Fruit fly (Drosophila melanogaster) whole organism, prepupa: ENCODE measurements around the gene CG5860.

Experiments
- Blimp-1 ChIP-seq: fragments of 200-800 bp; sonication (Bioruptor generic); optimal IDR thresholded peaks from 3 replicates; lab custom pipeline; 2017; ENCODE audit warnings: missing biosample characterization, missing genetic modification characterization, mild to moderate bottlenecking, moderate library complexity, missing genetic modification reagents
- CG10669 ChIP-seq: fragments of 200-800 bp; sonication (Bioruptor generic); optimal IDR thresholded peaks from 3 replicates; lab custom pipeline; 2018; ENCODE audit warnings: missing biosample characterization, mild to moderate bottlenecking, missing genetic modification characterization, moderate library complexity
- CG11762 ChIP-seq: fragments of 200-800 bp; sonication (Bioruptor generic); optimal IDR thresholded peaks from 3 replicates; lab custom pipeline; 2016; ENCODE audit warnings: missing biosample characterization, missing genetic modification characterization; ENCODE audit not compliant: insufficient read depth
- CG15336 ChIP-seq: fragments of 200-800 bp; sonication (Bioruptor generic); IDR thresholded peaks from 2 replicates; pipeline ENCODE4 v1.3.6; 2022; ENCODE audit warnings: missing biosample characterization, missing genetic modification characterization
- CG1621 ChIP-seq: fragments of 200-800 bp; sonication (Bioruptor generic); optimal IDR thresholded peaks from 3 replicates; lab custom pipeline; 2018; ENCODE audit warnings: missing biosample characterization, mild to moderate bottlenecking, missing genetic modification characterization
- CG16779 ChIP-seq: fragments of 200-800 bp; sonication (Bioruptor generic); optimal IDR thresholded peaks from 3 replicates; lab custom pipeline; 2017; ENCODE audit warnings: missing biosample characterization, mild to moderate bottlenecking, missing genetic modification characterization
- CG31627 ChIP-seq: fragments of 200-800 bp; sonication (Bioruptor generic); optimal IDR thresholded peaks from 3 replicates; lab custom pipeline; 2016; ENCODE audit warnings: missing biosample characterization, missing genetic modification characterization
- CG32006 ChIP-seq: fragments of 200-800 bp; sonication (Bioruptor generic); optimal IDR thresholded peaks from 3 replicates; lab custom pipeline; 2017; ENCODE audit warnings: missing biosample characterization, mild to moderate bottlenecking, missing genetic modification characterization
- CG34406 ChIP-seq: fragments of 200-800 bp; sonication (Bioruptor generic); optimal IDR thresholded peaks from 3 replicates; lab custom pipeline; 2016; ENCODE audit warnings: missing biosample characterization, missing genetic modification characterization
- CG3919 ChIP-seq: fragments of 200-800 bp; sonication (Bioruptor generic); optimal IDR thresholded peaks from 3 replicates; lab custom pipeline; 2016; ENCODE audit warnings: missing biosample characterization, missing genetic modification characterization
- CG6276 ChIP-seq: fragments of 200-800 bp; sonication (Bioruptor generic); optimal IDR thresholded peaks from 2 replicates; lab custom pipeline; 2017; ENCODE audit warnings: missing biosample characterization, mild to moderate bottlenecking, missing genetic modification characterization
- CG6792 ChIP-seq: fragments of 200-800 bp; sonication (Bioruptor generic); optimal IDR thresholded peaks from 3 replicates; lab custom pipeline; 2016; ENCODE audit warnings: missing biosample characterization, missing genetic modification characterization
- CG6808 ChIP-seq: fragments of 200-800 bp; sonication (Bioruptor generic); optimal IDR thresholded peaks from 3 replicates; lab custom pipeline; 2017; ENCODE audit warnings: missing biosample characterization, missing genetic modification characterization, mild to moderate bottlenecking, moderate library complexity, missing genetic modification reagents
- CG7368 ChIP-seq: fragments of 200-800 bp; sonication (Bioruptor generic); optimal IDR thresholded peaks from 3 replicates; lab custom pipeline; 2016; ENCODE audit warnings: missing biosample characterization, missing genetic modification characterization
- CG8119 ChIP-seq: fragments of 200-800 bp; sonication (Bioruptor generic); IDR thresholded peaks from 3 replicates; pipeline ENCODE4 v1.3.6; 2022; ENCODE audit warnings: missing biosample characterization, missing genetic modification characterization
- CG8319 ChIP-seq: fragments of 200-800 bp; sonication (Bioruptor generic); optimal IDR thresholded peaks from 3 replicates; lab custom pipeline; 2016; ENCODE audit warnings: missing biosample characterization, missing genetic modification characterization
- Eip75B ChIP-seq: fragments of 200-800 bp; sonication (Bioruptor generic); optimal IDR thresholded peaks from 3 replicates; lab custom pipeline; 2016; ENCODE audit warnings: missing biosample characterization, missing genetic modification characterization
- Eip78C ChIP-seq: fragments of 200-800 bp; sonication (Bioruptor generic); peaks from one replicate; lab custom pipeline; 2016; ENCODE audit warnings: missing biosample characterization, missing genetic modification characterization
- Eip93F ChIP-seq: fragments of 200-800 bp; sonication (Bioruptor generic); optimal IDR thresholded peaks from 2 replicates; lab custom pipeline; 2016; ENCODE audit warnings: missing biosample characterization, mild to moderate bottlenecking, missing genetic modification characterization
- Ets21C ChIP-seq: fragments of 200-800 bp; sonication (Bioruptor generic); optimal IDR thresholded peaks from 3 replicates; lab custom pipeline; 2016; ENCODE audit warnings: missing biosample characterization, missing genetic modification characterization
- Ets96B ChIP-seq: fragments of 200-800 bp; optimal IDR thresholded peaks from 2 replicates; lab custom pipeline; 2019; ENCODE audit warnings: missing biosample characterization, mild to moderate bottlenecking, missing genetic modification characterization, moderate library complexity
- Gug ChIP-seq: fragments of 200-800 bp; sonication (Bioruptor generic); IDR thresholded peaks from 2 replicates; pipeline ENCODE4 v1.3.6; 2022; ENCODE audit warnings: missing biosample characterization, missing genetic modification characterization
- Hr38 ChIP-seq: sonication (Bioruptor generic); optimal IDR thresholded peaks from 2 replicates; lab custom pipeline; 2016; ENCODE audit warnings: missing biosample characterization, missing genetic modification characterization
- Hr4 ChIP-seq: fragments of 200-800 bp; sonication (Bioruptor generic); optimal IDR thresholded peaks from 3 replicates; lab custom pipeline; 2016; ENCODE audit warnings: missing biosample characterization, missing genetic modification characterization
- Lpt ChIP-seq: fragments of 200-800 bp; sonication (Bioruptor generic); optimal IDR thresholded peaks from 3 replicates; lab custom pipeline; 2016; ENCODE audit warnings: missing biosample characterization, missing genetic modification characterization
- Met ChIP-seq: fragments of 200-800 bp; sonication (Bioruptor generic); optimal IDR thresholded peaks from 3 replicates; lab custom pipeline; 2016; ENCODE audit warnings: missing biosample characterization, missing genetic modification characterization
- OdsH ChIP-seq: fragments of 200-800 bp; sonication (Bioruptor generic); optimal IDR thresholded peaks from 3 replicates; lab custom pipeline; 2016; ENCODE audit warnings: missing biosample characterization, missing genetic modification characterization
- Smox ChIP-seq: fragments of 200-800 bp; sonication (Bioruptor generic); optimal IDR thresholded peaks from 3 replicates; lab custom pipeline; 2016; ENCODE audit warnings: missing biosample characterization, missing genetic modification characterization
- Sox102F ChIP-seq: fragments of 200-800 bp; sonication (Bioruptor generic); optimal IDR thresholded peaks from 2 replicates; lab custom pipeline; 2016; ENCODE audit warnings: missing biosample characterization, mild to moderate bottlenecking, missing genetic modification characterization
- Sox14 ChIP-seq: fragments of 200-800 bp; sonication (Bioruptor generic); optimal IDR thresholded peaks from 3 replicates; lab custom pipeline; 2016; ENCODE audit warnings: missing biosample characterization, missing genetic modification characterization
- Sox15 ChIP-seq: fragments of 200-800 bp; sonication (Bioruptor generic); optimal IDR thresholded peaks from 3 replicates; lab custom pipeline; 2016; ENCODE audit warnings: missing biosample characterization, missing genetic modification characterization
- achi ChIP-seq: fragments of 200-800 bp; sonication (Bioruptor generic); optimal IDR thresholded peaks from 3 replicates; lab custom pipeline; 2016; ENCODE audit warnings: missing biosample characterization, missing genetic modification characterization
- acj6 ChIP-seq: fragments of 200-800 bp; sonication (Bioruptor generic); optimal IDR thresholded peaks from 3 replicates; lab custom pipeline; 2016; ENCODE audit warnings: missing biosample characterization, missing genetic modification characterization
- cyc ChIP-seq: fragments of 200-800 bp; sonication (Bioruptor generic); optimal IDR thresholded peaks from 3 replicates; lab custom pipeline; 2016; ENCODE audit warnings: missing biosample characterization, missing genetic modification characterization
- dac ChIP-seq: fragments of 200-800 bp; sonication (Bioruptor generic); optimal IDR thresholded peaks from 2 replicates; lab custom pipeline; 2017; ENCODE audit warnings: missing biosample characterization, mild to moderate bottlenecking, missing genetic modification characterization
- dsx ChIP-seq: fragments of 200-800 bp; optimal IDR thresholded peaks from 3 replicates; lab custom pipeline; 2019; ENCODE audit warnings: missing biosample characterization, mild to moderate bottlenecking, missing genetic modification characterization, moderate library complexity; ENCODE audit not compliant: poor library complexity, severe bottlenecking
- fd59A ChIP-seq: fragments of 200-800 bp; sonication (Bioruptor generic); optimal IDR thresholded peaks from 2 replicates; lab custom pipeline; 2017; ENCODE audit warnings: missing biosample characterization, mild to moderate bottlenecking, missing genetic modification characterization, missing genetic modification reagents
- fd85E ChIP-seq: fragments of 200-800 bp; sonication (Bioruptor generic); optimal IDR thresholded peaks from 3 replicates; lab custom pipeline; 2016; ENCODE audit warnings: missing biosample characterization, missing genetic modification characterization
- fkh ChIP-seq: fragments of 200-800 bp; sonication (Bioruptor generic); optimal IDR thresholded peaks from 3 replicates; lab custom pipeline; 2017; ENCODE audit warnings: missing biosample characterization, mild to moderate bottlenecking, missing genetic modification characterization, moderate library complexity
- lz ChIP-seq: fragments of 200-800 bp; sonication (Bioruptor generic); optimal IDR thresholded peaks from 3 replicates; lab custom pipeline; 2016; ENCODE audit warnings: missing biosample characterization, missing genetic modification characterization
- net ChIP-seq: fragments of 200-800 bp; sonication (Bioruptor generic); optimal IDR thresholded peaks from 3 replicates; lab custom pipeline; 2016; ENCODE audit warnings: missing biosample characterization, missing genetic modification characterization
- pdm3 ChIP-seq: fragments of 200-800 bp; sonication (Bioruptor generic); optimal IDR thresholded peaks from 3 replicates; lab custom pipeline; 2016; ENCODE audit warnings: missing biosample characterization, missing genetic modification characterization
- spab ChIP-seq: fragments of 200-800 bp; sonication (Bioruptor generic); optimal IDR thresholded peaks from 2 replicates; lab custom pipeline; 2017; ENCODE audit warnings: missing biosample characterization, mild to moderate bottlenecking, missing genetic modification characterization, missing genetic modification reagents
- svp ChIP-seq: fragments of 200-800 bp; sonication (Bioruptor generic); peaks from one replicate; lab custom pipeline; 2016; ENCODE audit warnings: missing biosample characterization, missing genetic modification characterization

Gene CG5860

dm6 chr3R:17394318-17395188, 14.9 kb upstream of the CG5860 start, which contains the start of gene CREG (continued):
- TF ChIP-seq Ets21C (peak; percentile 30), lz (peak; percentile 43), Smox (peak; percentile 55), Lpt (GFP tag; lab: Kevin White, UChicago) (no peak), CG11762 (GFP tag; lab: Kevin White, UChicago) (no peak), CG8319 (no peak), CG10669 (GFP tag; lab: Kevin White, UChicago) (peak; percentile 6), CG6276 (GFP tag; lab: Kevin White, UChicago) (peak; percentile 22), Eip93F (GFP tag; lab: Kevin White, UChicago) (peak; percentile 48), Sox14 (GFP tag; lab: Kevin White, UChicago) (peak; percentile 59), CG34406 (GFP tag; lab: Kevin White, UChicago) (peak; percentile 45), CG31627 (GFP tag; lab: Kevin White, UChicago) (peak; percentile 38), fd59A (GFP tag; lab: Kevin White, UChicago) (no peak), Sox15 (GFP tag; lab: Kevin White, UChicago) (no peak), CG7368 (GFP tag; lab: Kevin White, UChicago) (peak; percentile 12), CG6808 (peak; percentile 44), Hr38 (GFP tag; lab: Kevin White, UChicago) (no peak), dsx (no peak), Gug (GFP tag; lab: Robert Waterston, UW) (no peak), Met (GFP tag; lab: Kevin White, UChicago) (peak; percentile 71), CG6792 (GFP tag; lab: Kevin White, UChicago) (peak; percentile 35), Sox102F (GFP tag; lab: Kevin White, UChicago) (peak; percentile 57)

DNA sequence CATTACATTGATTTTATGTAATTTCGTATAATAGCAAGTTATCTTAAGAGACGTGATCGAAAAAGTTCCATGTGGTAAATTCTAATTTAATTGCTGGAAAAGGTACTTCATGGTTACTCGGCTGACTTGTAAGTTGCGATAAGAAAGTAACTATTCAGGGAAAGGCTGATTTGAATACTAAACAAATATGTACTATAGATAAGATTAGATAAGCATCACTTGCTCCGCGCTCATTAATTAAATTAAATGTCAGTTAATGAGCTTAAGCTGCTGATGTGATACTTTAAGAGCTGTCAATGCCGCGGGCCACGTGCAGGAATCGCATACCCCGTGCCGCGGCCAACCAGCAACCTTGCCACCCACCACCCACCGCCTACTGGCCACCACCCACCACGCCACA, 9.3 kb upstream of the CG5860 start:
- TF ChIP-seq achi (GFP tag; lab: Kevin White, UChicago) (no peak), fkh (GFP tag; lab: Kevin White, UChicago) (peak; percentile 19)

DNA sequence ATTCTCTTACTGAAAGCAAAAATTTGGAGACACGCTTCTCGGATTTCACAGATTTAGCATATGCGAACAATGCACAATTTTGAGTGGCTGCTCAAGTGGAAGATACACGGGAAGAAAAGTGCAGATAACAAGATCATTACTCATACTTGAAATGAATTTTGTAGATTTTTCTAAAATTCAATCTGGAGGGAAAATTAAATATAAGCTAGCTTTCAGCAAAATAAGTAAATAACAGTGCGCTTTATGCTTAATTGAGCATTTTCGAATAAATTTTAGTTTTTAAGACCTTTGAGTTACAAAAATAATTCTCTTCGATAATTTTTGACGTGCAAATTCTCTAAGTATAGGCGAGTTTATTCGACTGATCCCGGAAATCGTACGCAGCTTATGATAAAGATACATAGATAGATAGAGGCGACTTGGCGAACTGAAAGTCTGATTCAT, 8.7 kb upstream of the CG5860 start:
- peak; percentile 65 for TF ChIP-seq Hr4 (GFP tag; lab: Kevin White, UChicago)
- TF ChIP-seq CG16779 (tag; lab: Kevin White, UChicago) = peak; percentile 17
- no peak for TF ChIP-seq fd59A (GFP tag; lab: Kevin White, UChicago)
- TF ChIP-seq Eip93F (GFP tag; lab: Kevin White, UChicago) = no peak
- peak; percentile 47 for TF ChIP-seq acj6 (GFP tag; lab: Kevin White, UChicago)
- TF ChIP-seq fd85E (GFP tag; lab: Kevin White, UChicago) = peak; percentile 20
- peak; percentile 75 for TF ChIP-seq Ets96B (tag; lab: Kevin White, UChicago)
- TF ChIP-seq Eip78C = peak; percentile 96
- peak; percentile 64 for TF ChIP-seq spab (GFP tag; lab: Kevin White, UChicago)
- TF ChIP-seq CG1621 = peak; percentile 20
- peak; percentile 52 for TF ChIP-seq net (GFP tag; lab: Kevin White, UChicago)
- TF ChIP-seq CG15336 (GFP tag; lab: Robert Waterston, UW) = peak; percentile 48
- peak; percentile 54; the same call in 1 of the 3 replicates for TF ChIP-seq CG8119 (GFP tag; lab: Robert Waterston, UW)
- TF ChIP-seq CG11762 (GFP tag; lab: Kevin White, UChicago) = peak; percentile 77
- peak; percentile 77 for TF ChIP-seq Eip75B (GFP tag; lab: Kevin White, UChicago)
- TF ChIP-seq CG6276 (GFP tag; lab: Kevin White, UChicago) = peak; percentile 67
- TF ChIP-seq Ets21C = peak; percentile 49
- peak; percentile 49 for TF ChIP-seq CG31627 (GFP tag; lab: Kevin White, UChicago)
- TF ChIP-seq Blimp-1 = peak; percentile 31
- peak; percentile 59 for TF ChIP-seq pdm3 (GFP tag; lab: Kevin White, UChicago)
- peak; percentile 83 for TF ChIP-seq CG3919 (GFP tag; lab: Kevin White, UChicago)
- no peak for TF ChIP-seq Hr38 (GFP tag; lab: Kevin White, UChicago)
- TF ChIP-seq CG34406 (GFP tag; lab: Kevin White, UChicago) = peak; percentile 36
- TF ChIP-seq CG32006 (GFP tag; lab: Kevin White, UChicago) = peak; percentile 69
- peak; percentile 56 for TF ChIP-seq CG7368 (GFP tag; lab: Kevin White, UChicago)
- peak; percentile 57 for TF ChIP-seq Met (GFP tag; lab: Kevin White, UChicago)
- TF ChIP-seq CG6808 = peak; percentile 58
- peak; percentile 14 for TF ChIP-seq Sox102F (GFP tag; lab: Kevin White, UChicago)
- peak; percentile 34 for TF ChIP-seq dac (GFP tag; lab: Kevin White, UChicago)
- TF ChIP-seq OdsH = peak; percentile 55
- TF ChIP-seq cyc (GFP tag; lab: Kevin White, UChicago) = peak; percentile 75
- TF ChIP-seq achi (GFP tag; lab: Kevin White, UChicago) = peak; percentile 52
- TF ChIP-seq svp = peak; percentile 96
